Worm (Caenorhabditis elegans) whole organism, early embryonic: ENCODE results near the gene gnrr-5.

ENCODE experiments used
- B0310.2 ChIP-seq: sonication (generic microtip); optimal IDR thresholded peaks from 2 replicates; lab custom pipeline; 2016; ENCODE audit warnings: mild to moderate bottlenecking, missing genetic modification characterization, missing compliant biosample characterization
- ama-1 ChIP-seq: fragments of 150-350 bp; optimal IDR thresholded peaks from 2 replicates; lab custom pipeline; 2014
- ceh-13 ChIP-seq: fragments of 200-800 bp; sonication (Bioruptor generic); optimal IDR thresholded peaks from 2 replicates; lab custom pipeline; 2018; ENCODE audit warnings: mild to moderate bottlenecking, missing genetic modification characterization, missing compliant biosample characterization
- ceh-36 ChIP-seq: sonication (generic microtip); optimal IDR thresholded peaks from 2 replicates; lab custom pipeline; 2016; ENCODE audit warnings: missing genetic modification characterization, inconsistent platforms, missing compliant biosample characterization
- hnd-1 ChIP-seq: sonication (generic microtip); optimal IDR thresholded peaks from 2 replicates; lab custom pipeline; 2016; ENCODE audit warnings: missing genetic modification characterization, missing compliant biosample characterization
- pes-1 ChIP-seq: fragments of 200-800 bp; sonication (Bioruptor generic); IDR thresholded peaks from 2 replicates; pipeline ENCODE4 v1.3.6; 2022; ENCODE audit warnings: missing genetic modification reagents, missing genetic modification characterization, missing compliant biosample characterization

ce11 chrV:4432783-4433237 lies 21.7 kb downstream of the gnrr-5 start, which contains the start of gene Y47D7A.15:
- TF ChIP-seq ceh-13 (GFP tag; lab: Kevin White, UChicago) (no peak), hnd-1 (tag; lab: Kevin White, UChicago) (no peak), ama-1 (lab: Kevin White, UChicago) (no peak), pes-1 (GFP tag; lab: Robert Waterston, UW) (no peak), ceh-36 (tag; lab: Kevin White, UChicago) (no peak), B0310.2 (tag; lab: Kevin White, UChicago) (no peak)
